Worm (Caenorhabditis elegans): ENCODE measurements around the gene Y116A8C.3.

DNA sequence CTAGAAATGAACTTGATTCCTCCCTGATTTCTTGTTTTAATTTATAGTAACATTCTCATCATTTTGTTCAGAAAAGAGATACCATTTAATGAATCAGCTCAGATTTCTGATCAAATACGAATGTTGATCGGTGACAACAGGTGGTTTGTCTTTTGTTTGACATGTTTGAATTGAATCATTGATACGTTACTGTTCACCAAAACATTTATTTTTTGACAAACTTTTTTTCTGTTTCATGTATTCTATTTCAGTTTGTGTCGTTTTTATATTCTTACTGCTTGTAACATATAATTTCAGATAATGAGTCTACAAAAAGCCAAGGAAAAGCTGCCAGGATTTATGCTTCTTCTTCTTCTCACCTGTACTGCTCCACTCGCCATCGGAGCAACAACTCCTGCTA lies 8.2 kb downstream of the Y116A8C.3 start, which contains the start of gene nep-24:
- TF ChIP-seq T22C8.4 (GFP tag; IDR thresholded peaks at IDR 0.05) (no peak), tab-1 (GFP tag; IDR thresholded peaks at IDR 0.05) (no peak), klf-2 (GFP tag; conservative IDR thresholded peaks at IDR 0.05) (no peak)

Data from whole organism, midembryonic.